Worm (Caenorhabditis elegans): ENCODE measurements around the gene flp-12.

DNA sequence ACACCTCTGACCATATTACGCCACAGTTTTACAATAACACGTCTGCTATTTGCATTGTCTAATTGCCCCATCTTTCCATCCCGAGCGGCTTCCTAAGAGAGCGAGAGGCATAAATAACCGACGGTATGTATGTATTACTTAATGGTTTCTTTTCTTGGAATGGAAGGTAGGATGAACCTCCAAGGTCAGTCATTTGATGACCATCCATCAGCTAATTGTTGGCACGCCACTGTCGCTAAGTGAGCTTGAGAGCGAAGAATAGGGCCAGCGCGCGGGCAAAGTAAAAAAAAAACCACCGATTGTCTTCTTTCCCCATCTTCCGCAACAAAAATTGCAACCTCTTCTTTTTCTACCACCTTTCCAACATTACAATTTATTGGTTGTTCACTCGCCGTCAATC is 36.1 kb downstream of the flp-12 start:
- TF ChIP-seq tbx-8 (GFP tag; optimal IDR thresholded peaks at IDR 0.05) (no peak), unc-62 (GFP tag; optimal IDR thresholded peaks at IDR 0.05) (no peak), lin-13 (tag; optimal IDR thresholded peaks at IDR 0.05) (no peak), sem-2 (GFP tag; optimal IDR thresholded peaks at IDR 0.05) (no peak), nhr-28 (tag; optimal IDR thresholded peaks at IDR 0.05) (no peak), sptf-1 (tag; optimal IDR thresholded peaks at IDR 0.05) (peak; percentile 15), pha-4 (tag; optimal IDR thresholded peaks at IDR 0.05) (no peak), nhr-12 (tag; optimal IDR thresholded peaks at IDR 0.05) (no peak), snpc-4 (tag; optimal IDR thresholded peaks at IDR 0.05) (no peak), unc-39 (tag; optimal IDR thresholded peaks at IDR 0.05) (no peak), mls-2 (tag; optimal IDR thresholded peaks at IDR 0.05) (no peak)
